Fruit fly (Drosophila melanogaster): Measurements from ENCODE around the gene raskol.

raskol gene

DNA sequence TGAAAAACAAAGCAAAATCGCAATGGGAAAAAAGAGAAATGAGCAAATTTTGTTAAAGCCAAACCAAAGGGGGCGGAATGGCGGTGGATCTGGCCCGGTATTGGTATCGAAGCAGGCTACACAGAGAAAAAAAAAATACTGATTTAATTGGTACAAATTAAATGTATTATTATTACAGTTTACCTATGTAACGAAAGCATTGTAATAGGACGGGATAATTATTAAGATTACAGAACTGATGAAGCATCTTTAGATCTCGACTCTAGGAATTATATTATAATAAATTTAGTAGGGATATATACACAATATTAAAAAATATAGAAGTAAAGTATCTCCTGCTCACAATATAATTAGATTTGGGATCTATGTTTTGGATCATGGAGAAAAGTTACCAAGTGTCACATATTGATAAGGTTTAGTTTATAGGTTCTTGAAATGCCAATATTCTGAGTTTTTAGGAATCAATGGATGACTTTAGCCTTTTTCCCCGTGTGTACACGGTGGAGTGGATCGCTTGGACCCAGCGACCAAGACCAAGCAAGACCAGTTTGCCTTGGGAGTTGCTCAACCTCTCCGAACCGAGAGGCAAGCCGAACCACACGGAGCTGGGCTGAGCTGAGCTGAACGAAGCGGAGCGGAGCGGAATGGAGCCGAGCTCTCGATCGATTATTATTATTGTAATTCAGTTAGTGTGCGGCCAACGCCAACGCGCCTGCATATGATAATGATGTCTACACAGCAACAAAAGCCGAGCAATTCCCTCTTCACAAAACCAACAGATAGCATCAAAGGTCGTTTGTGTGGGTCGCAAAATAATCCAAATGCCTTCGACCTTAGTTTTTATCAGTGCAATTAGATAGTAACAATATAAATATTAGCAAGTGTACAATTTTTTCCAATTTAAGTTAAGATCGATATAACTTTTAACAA, 30.0 kb upstream of the raskol start (continued):
- TF ChIP-seq sima (GFP tag; optimal IDR thresholded peaks at IDR 0.05) (no peak), crc (GFP tag; optimal IDR thresholded peaks at IDR 0.05) (no peak), CG18764 (GFP tag; optimal IDR thresholded peaks at IDR 0.05) (no peak), CG4707 (GFP tag; optimal IDR thresholded peaks at IDR 0.05) (no peak), CG9932 (GFP tag; IDR thresholded peaks at IDR 0.05) (no peak), E2f2 (GFP tag; IDR thresholded peaks at IDR 0.05) (no peak), gcm (GFP tag; optimal IDR thresholded peaks at IDR 0.05) (no peak), CG34422 (GFP tag; IDR thresholded peaks at IDR 0.05) (no peak), hth (optimal IDR thresholded peaks at IDR 0.05) (no peak), al (GFP tag; IDR thresholded peaks at IDR 0.05) (no peak), esg (GFP tag; conservative IDR thresholded peaks at IDR 0.05) (no peak), sisA (GFP tag; IDR thresholded peaks at IDR 0.05) (no peak), Max (GFP tag; optimal IDR thresholded peaks at IDR 0.05) (no peak), CG2712 (tag; optimal IDR thresholded peaks at IDR 0.05) (peak; percentile 5), lov (optimal IDR thresholded peaks at IDR 0.05) (no peak), lov (GFP tag; IDR thresholded peaks at IDR 0.05) (no peak), CG31441 (GFP tag; IDR thresholded peaks at IDR 0.05) (no peak), CG34224 (GFP tag; IDR thresholded peaks at IDR 0.05; ENCODE audit: partially characterized antibody) (no peak), CG9215 (GFP tag; IDR thresholded peaks at IDR 0.05) (no peak), CG12104 (GFP tag; optimal IDR thresholded peaks at IDR 0.05) (no peak), sens (GFP tag) (peak; percentile 73), vvl (GFP tag; IDR thresholded peaks at IDR 0.05) (peak; percentile 74; the same call in 1 of the 2 replicates), CG15514 (GFP tag; optimal IDR thresholded peaks at IDR 0.05) (no peak), p53 (GFP tag; optimal IDR thresholded peaks at IDR 0.05) (no peak), ranshi (GFP tag; IDR thresholded peaks at IDR 0.05) (no peak), CG9876 (GFP tag; optimal IDR thresholded peaks at IDR 0.05) (no peak), CG12659 (GFP tag; optimal IDR thresholded peaks at IDR 0.05) (no peak), CG33213 (GFP tag; optimal IDR thresholded peaks at IDR 0.05) (no peak), CG10959 (GFP tag; IDR thresholded peaks at IDR 0.05) (no peak), Rx (GFP tag; IDR thresholded peaks at IDR 0.05) (no peak), bcd (GFP tag; optimal IDR thresholded peaks at IDR 0.05) (no peak), CG9437 (GFP tag; optimal IDR thresholded peaks at IDR 0.05) (no peak), CG3065 (GFP tag; optimal IDR thresholded peaks at IDR 0.05) (no peak), CG15479 (GFP tag; optimal IDR thresholded peaks at IDR 0.05) (no peak), CG15696 (tag; optimal IDR thresholded peaks at IDR 0.05) (no peak), CrebB (tag; optimal IDR thresholded peaks at IDR 0.05) (no peak), kni (GFP tag; optimal IDR thresholded peaks at IDR 0.05) (no peak), CG17328 (GFP tag; IDR thresholded peaks at IDR 0.05) (no peak), nom (GFP tag; optimal IDR thresholded peaks at IDR 0.05) (peak; percentile 55)

DNA sequence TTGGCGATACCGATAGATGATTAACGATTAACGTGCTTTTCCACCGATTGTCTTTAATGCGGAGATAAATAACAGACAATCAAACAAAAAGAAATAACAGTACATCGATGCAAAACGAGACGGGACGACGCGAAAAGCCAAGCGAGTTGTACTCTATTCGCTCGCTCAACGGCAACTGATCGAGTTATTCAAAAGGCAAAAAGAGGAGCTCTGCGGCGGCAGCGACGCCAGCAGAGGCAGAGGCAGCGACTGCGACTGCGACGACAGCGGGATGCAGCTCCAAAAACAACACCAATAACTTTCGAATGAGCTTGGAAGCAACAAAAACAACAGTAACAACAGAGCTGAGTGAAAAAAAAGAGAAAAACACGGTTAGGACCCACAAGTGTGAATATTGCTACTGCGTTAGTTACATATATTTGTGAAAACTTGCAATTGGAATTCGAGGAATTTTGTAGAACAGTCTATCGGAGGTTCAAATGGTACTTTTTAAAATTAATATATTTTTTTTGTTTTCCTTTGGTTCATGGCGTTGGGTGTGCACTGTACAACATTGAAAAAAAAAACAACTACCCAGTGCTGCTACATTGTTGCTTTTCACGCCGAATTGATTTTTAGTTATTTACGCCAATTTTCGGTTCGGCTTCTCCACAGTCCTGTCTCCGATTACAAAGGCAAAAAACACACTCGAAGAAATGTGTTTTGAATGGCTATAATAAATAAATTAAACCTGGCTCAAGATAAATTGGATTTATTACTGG, 27.0 kb upstream of the raskol start:
- TF ChIP-seq CG13424 (tag; optimal IDR thresholded peaks at IDR 0.05) (peak; percentile 77), Med (GFP tag) (peak; percentile 83), Tbp (GFP tag; optimal IDR thresholded peaks at IDR 0.05) (no peak), CG3847 (GFP tag; IDR thresholded peaks at IDR 0.05) (peak; percentile 38), Ravus (GFP tag; IDR thresholded peaks at IDR 0.05) (no peak; the same call in none of the 2 replicates), H15 (GFP tag; IDR thresholded peaks at IDR 0.05) (peak; percentile 85), CG11247 (GFP tag; IDR thresholded peaks at IDR 0.05) (peak; percentile 66), exex (tag; optimal IDR thresholded peaks at IDR 0.05) (no peak), CG12744 (GFP tag; optimal IDR thresholded peaks at IDR 0.05) (no peak), CG7745 (tag; optimal IDR thresholded peaks at IDR 0.05) (no peak), dan (GFP tag; IDR thresholded peaks at IDR 0.05) (no peak), Hmr (GFP tag; optimal IDR thresholded peaks at IDR 0.05) (peak; percentile 13), CG3838 (GFP tag; optimal IDR thresholded peaks at IDR 0.05) (no peak)
